Fruit fly (Drosophila melanogaster): ENCODE measurements around the gene Snap24.

Gene Snap24

DNA sequence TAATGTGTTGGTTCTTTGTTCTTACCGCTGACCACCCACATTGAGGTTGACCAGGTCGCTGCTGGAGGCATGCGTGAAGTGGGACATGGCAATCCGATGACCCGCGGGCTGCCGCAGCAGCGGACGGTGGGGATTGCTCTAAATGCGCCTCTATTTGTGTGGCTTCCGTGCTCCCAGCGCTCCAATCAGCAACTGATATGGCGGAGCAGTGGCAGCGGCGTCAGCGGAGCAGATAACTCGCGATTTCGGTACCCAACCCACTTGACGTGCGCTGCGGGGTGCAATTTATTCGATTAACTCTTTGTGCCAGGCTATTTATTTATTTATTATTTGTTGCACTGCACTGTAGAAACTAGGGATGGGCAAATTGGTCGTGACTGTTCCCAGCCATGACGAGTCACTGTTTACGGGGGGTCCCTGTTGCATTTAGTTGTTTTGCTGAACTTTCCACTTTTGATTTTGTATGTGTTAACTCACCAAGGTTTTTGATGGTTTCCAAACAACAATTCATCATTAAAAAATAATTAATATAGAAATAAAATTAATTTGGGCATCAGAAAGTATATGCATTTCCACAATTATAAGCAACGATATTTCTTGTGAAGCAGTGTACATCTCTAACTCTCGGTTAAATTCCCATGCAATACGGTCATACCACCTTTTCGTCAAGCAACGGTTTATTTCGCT, 37.8 kb upstream of the Snap24 start, which contains the start of the genes CG9467 and CG8526 (continued):
- no peak for TF ChIP-seq Optix (GFP tag; IDR thresholded peaks at IDR 0.05)
- peak; percentile 69 for TF ChIP-seq Aef1 (GFP tag; IDR thresholded peaks at IDR 0.05)
- TF ChIP-seq Xbp1 (GFP tag; optimal IDR thresholded peaks at IDR 0.05): peak; percentile 80
- TF ChIP-seq fd64A (GFP tag; optimal IDR thresholded peaks at IDR 0.05): no peak
- peak; percentile 88 for TF ChIP-seq Sry-δ (GFP tag; optimal IDR thresholded peaks at IDR 0.05)
- no peak for TF ChIP-seq prd (optimal IDR thresholded peaks at IDR 0.05)
- TF ChIP-seq prd (GFP tag; IDR thresholded peaks at IDR 0.05): peak; percentile 84
- peak; percentile 71 for TF ChIP-seq dmrt11E (tag; optimal IDR thresholded peaks at IDR 0.05)
- no peak for TF ChIP-seq CkIIα-i1 (GFP tag; IDR thresholded peaks at IDR 0.05)
- TF ChIP-seq ttk (GFP tag; IDR thresholded peaks at IDR 0.05): no peak
- peak; percentile 15 for TF ChIP-seq pum (GFP tag; optimal IDR thresholded peaks at IDR 0.05)
- TF ChIP-seq cato (GFP tag; optimal IDR thresholded peaks at IDR 0.05; ENCODE audit: borderline replicate concordance): peak; percentile 44
- TF ChIP-seq CG14710 (tag; optimal IDR thresholded peaks at IDR 0.05): peak; percentile 90
- peak; percentile 55; the same call in 2 of the 3 replicates for TF ChIP-seq zfh1 (GFP tag; IDR thresholded peaks at IDR 0.05)
- peak; percentile 34 for TF ChIP-seq CG5245 (GFP tag; optimal IDR thresholded peaks at IDR 0.05)
- TF ChIP-seq CG33213 (GFP tag; optimal IDR thresholded peaks at IDR 0.05): peak; percentile 16
- TF ChIP-seq CG12071 (GFP tag; optimal IDR thresholded peaks at IDR 0.05): no peak
- no peak for TF ChIP-seq gcm2 (GFP tag; optimal IDR thresholded peaks at IDR 0.05)
- peak; percentile 51; the same call in 1 of the 2 replicates for TF ChIP-seq Atf6 (GFP tag; IDR thresholded peaks at IDR 0.05)
- TF ChIP-seq CG9797 (GFP tag; optimal IDR thresholded peaks at IDR 0.05): peak; percentile 85
- TF ChIP-seq lilli (GFP tag; optimal IDR thresholded peaks at IDR 0.05): peak; percentile 75
- TF ChIP-seq slou (GFP tag; optimal IDR thresholded peaks at IDR 0.05): peak; percentile 59
- peak; percentile 2 for TF ChIP-seq CG6765 (GFP tag; optimal IDR thresholded peaks at IDR 0.05)
- TF ChIP-seq Doc3 (GFP tag; IDR thresholded peaks at IDR 0.05; ENCODE audit: partially characterized antibody): peak; percentile 74
- TF ChIP-seq CG14014 (GFP tag; IDR thresholded peaks at IDR 0.05): 0 out of 2 replicates have a peak, but pooled peaks have one; percentile 38
- peak; percentile 80 for TF ChIP-seq unc-4 (GFP tag; IDR thresholded peaks at IDR 0.05; ENCODE audit: partially characterized antibody)
- TF ChIP-seq CG11085 (GFP tag; IDR thresholded peaks at IDR 0.05): 0 out of 2 replicates have a peak, but pooled peaks have one; percentile 52
- no peak for TF ChIP-seq Oaz (GFP tag; IDR thresholded peaks at IDR 0.05)
- TF ChIP-seq CG4360 (GFP tag; IDR thresholded peaks at IDR 0.05): no peak
- TF ChIP-seq fru (optimal IDR thresholded peaks at IDR 0.05): no peak
- peak; percentile 88 for TF ChIP-seq Dll (GFP tag; IDR thresholded peaks at IDR 0.05; ENCODE audit: partially characterized antibody)
- TF ChIP-seq CG30431 (GFP tag; optimal IDR thresholded peaks at IDR 0.05): no peak
- peak; percentile 50; the same call in 1 of the 3 replicates for TF ChIP-seq CG34422 (GFP tag; IDR thresholded peaks at IDR 0.05)
- 0 out of 3 replicates have a peak, but pooled peaks have one; percentile 39 for TF ChIP-seq CG11456 (GFP tag; IDR thresholded peaks at IDR 0.05)
- TF ChIP-seq Nf-YA (GFP tag; IDR thresholded peaks at IDR 0.05): no peak
- no peak for TF ChIP-seq CG31365 (tag; optimal IDR thresholded peaks at IDR 0.05)
- TF ChIP-seq tgo (GFP tag; IDR thresholded peaks at IDR 0.05): peak; percentile 48; the same call in 2 of the 3 replicates
- TF ChIP-seq NfI (GFP tag; optimal IDR thresholded peaks at IDR 0.05): peak; percentile 68
- TF ChIP-seq CG4328 (GFP tag; optimal IDR thresholded peaks at IDR 0.05): no peak
- TF ChIP-seq eyg (GFP tag; optimal IDR thresholded peaks at IDR 0.05): no peak
- peak; percentile 56 for TF ChIP-seq CG18619 (GFP tag; optimal IDR thresholded peaks at IDR 0.05)
- peak; percentile 49 for TF ChIP-seq Usf (GFP tag; optimal IDR thresholded peaks at IDR 0.05)
- no peak for TF ChIP-seq CG8359 (GFP tag; optimal IDR thresholded peaks at IDR 0.05; ENCODE audit: borderline replicate concordance)
- peak; percentile 36 for TF ChIP-seq fd96Cb (tag; optimal IDR thresholded peaks at IDR 0.05)
- no peak for TF ChIP-seq Deaf1 (tag; optimal IDR thresholded peaks at IDR 0.05)
- peak; percentile 51 for TF ChIP-seq HmgZ (tag; optimal IDR thresholded peaks at IDR 0.05)
- peak; percentile 93 for TF ChIP-seq Ets65A (GFP tag)
- peak; percentile 60 for TF ChIP-seq CG8290 (GFP tag; optimal IDR thresholded peaks at IDR 0.05)
- no peak for TF ChIP-seq CG8290 (tag; optimal IDR thresholded peaks at IDR 0.05)
- peak; percentile 4 for TF ChIP-seq salm (tag; optimal IDR thresholded peaks at IDR 0.05)
- TF ChIP-seq exex (tag; optimal IDR thresholded peaks at IDR 0.05): no peak

Measured in whole organism, embryonic.